Worm (Caenorhabditis elegans): ENCODE data around the gene C16C10.1.

ce11 chrIII:4172210-4172609 is 9.0 kb downstream of the C16C10.1 start:
- TF ChIP-seq mep-1 (tag; optimal IDR thresholded peaks at IDR 0.05): no peak
- TF ChIP-seq lin-13 (GFP tag; optimal IDR thresholded peaks at IDR 0.05): no peak

Data from whole organism, L1 larva.